Fruit fly (Drosophila melanogaster) whole organism, embryonic: ENCODE results near the gene CG10550.

Experiments used
- Aef1 ChIP-seq: fragments of 200-800 bp; sonication (Bioruptor generic); IDR thresholded peaks from 3 replicates; pipeline ENCODE4 v1.3.6; 2022; ENCODE audit warnings: missing biosample characterization, missing genetic modification characterization
- CG10462 ChIP-seq: fragments of 200-800 bp; sonication (Bioruptor generic); optimal IDR thresholded peaks from 2 replicates; lab custom pipeline; 2016; ENCODE audit warnings: missing biosample characterization, missing genetic modification characterization
- CG10565 ChIP-seq: fragments of 200-800 bp; sonication (Bioruptor generic); optimal IDR thresholded peaks from 3 replicates; lab custom pipeline; 2016; ENCODE audit warnings: missing biosample characterization, mild to moderate bottlenecking, missing genetic modification characterization
- CG10979 ChIP-seq: fragments of 200-800 bp; sonication (Bioruptor generic); optimal IDR thresholded peaks from 2 replicates; lab custom pipeline; 2018; ENCODE audit warnings: missing biosample characterization, mild to moderate bottlenecking, missing genetic modification characterization, moderate library complexity
- CG11723 ChIP-seq: fragments of 200-800 bp; sonication (Bioruptor generic); optimal IDR thresholded peaks from 2 replicates; lab custom pipeline; 2017; ENCODE audit warnings: missing biosample characterization, mild to moderate bottlenecking, missing genetic modification characterization
- CG12071 ChIP-seq: fragments of 200-800 bp; sonication (Bioruptor generic); optimal IDR thresholded peaks from 3 replicates; lab custom pipeline; 2018; ENCODE audit warnings: missing biosample characterization, mild to moderate bottlenecking, missing genetic modification characterization
- CG13296 ChIP-seq: fragments of 200-800 bp; sonication (Bioruptor generic); optimal IDR thresholded peaks from 3 replicates; lab custom pipeline; 2018; ENCODE audit warnings: missing biosample characterization, mild to moderate bottlenecking, missing genetic modification characterization
- CG13894 ChIP-seq: fragments of 200-800 bp; sonication (Bioruptor generic); optimal IDR thresholded peaks from 3 replicates; lab custom pipeline; 2018; ENCODE audit warnings: missing biosample characterization, mild to moderate bottlenecking, missing genetic modification characterization, moderate library complexity
- CG17361 ChIP-seq: fragments of 200-800 bp; sonication (Bioruptor generic); IDR thresholded peaks from 3 replicates; pipeline ENCODE4 v1.3.6; 2022; ENCODE audit warnings: missing biosample characterization, missing genetic modification characterization
- CG17385 ChIP-seq: fragments of 200-800 bp; sonication (Bioruptor generic); optimal IDR thresholded peaks from 3 replicates; lab custom pipeline; 2018; ENCODE audit warnings: missing biosample characterization, mild to moderate bottlenecking, missing genetic modification characterization
- CG17802 ChIP-seq: fragments of 200-800 bp; sonication (Bioruptor generic); optimal IDR thresholded peaks from 2 replicates; lab custom pipeline; 2018; ENCODE audit warnings: missing biosample characterization, mild to moderate bottlenecking, missing genetic modification characterization, moderate library complexity
- CG18599 ChIP-seq: fragments of 200-800 bp; sonication (Bioruptor generic); optimal IDR thresholded peaks from 3 replicates; lab custom pipeline; 2017; ENCODE audit warnings: missing biosample characterization, missing genetic modification characterization, mild to moderate bottlenecking, moderate library complexity, missing genetic modification reagents
- CG18764 ChIP-seq: fragments of 200-800 bp; sonication (Bioruptor generic); optimal IDR thresholded peaks from 3 replicates; lab custom pipeline; 2016; ENCODE audit warnings: missing biosample characterization, missing genetic modification characterization
- CG3163 ChIP-seq: fragments of 200-800 bp; sonication (Bioruptor generic); optimal IDR thresholded peaks from 3 replicates; lab custom pipeline; 2016; ENCODE audit warnings: missing biosample characterization, missing genetic modification characterization
- CG32772 ChIP-seq: fragments of 200-800 bp; sonication (Bioruptor generic); IDR thresholded peaks from 2 replicates; pipeline ENCODE4 v1.3.6; 2022; ENCODE audit warnings: missing biosample characterization, missing genetic modification characterization
- CG34224 ChIP-seq: fragments of 200-800 bp; sonication (Bioruptor generic); IDR thresholded peaks from 3 replicates; pipeline ENCODE4 v1.3.6; 2022; ENCODE audit warnings: missing biosample characterization, missing genetic modification characterization; ENCODE audit not compliant: partially characterized antibody
- CG4328 ChIP-seq: fragments of 200-800 bp; sonication (Bioruptor generic); optimal IDR thresholded peaks from 3 replicates; lab custom pipeline; 2017; ENCODE audit warnings: missing biosample characterization, missing genetic modification reagents, missing genetic modification characterization
- CG8478 ChIP-seq: fragments of >200 bp; optimal IDR thresholded peaks from 2 replicates; lab custom pipeline; 2018
- CG8944 ChIP-seq: fragments of 200-800 bp; sonication (Bioruptor generic); optimal IDR thresholded peaks from 3 replicates; lab custom pipeline; 2016; ENCODE audit warnings: missing biosample characterization, missing genetic modification characterization
- CG9609 ChIP-seq: fragments of 200-800 bp; sonication (Bioruptor generic); optimal IDR thresholded peaks from 3 replicates; lab custom pipeline; 2016; ENCODE audit warnings: missing biosample characterization, missing genetic modification characterization
- CG9876 ChIP-seq: fragments of 200-800 bp; sonication (Bioruptor generic); optimal IDR thresholded peaks from 2 replicates; lab custom pipeline; 2016; ENCODE audit warnings: missing biosample characterization, missing genetic modification characterization
- Dp ChIP-seq: fragments of 200-800 bp; sonication (Bioruptor generic); optimal IDR thresholded peaks from 2 replicates; lab custom pipeline; 2018; ENCODE audit warnings: missing biosample characterization, mild to moderate bottlenecking, missing genetic modification characterization, moderate library complexity
- GATAe ChIP-seq: fragments of 200-800 bp; sonication (Bioruptor generic); conservative IDR thresholded peaks from 2 replicates; pipeline ENCODE4 v1.3.6; 2022; ENCODE audit warnings: missing biosample characterization, missing genetic modification characterization
- Gug ChIP-seq: fragments of 200-800 bp; sonication (Bioruptor generic); IDR thresholded peaks from 4 replicates; pipeline ENCODE4 v1.3.6; 2022; ENCODE audit warnings: missing biosample characterization, missing genetic modification characterization
- Lpt ChIP-seq: fragments of >200 bp; optimal IDR thresholded peaks from 2 replicates; lab custom pipeline; 2018; ENCODE audit warnings: missing biosample characterization, missing genetic modification characterization
- MBD-R2 ChIP-seq: fragments of 200-800 bp; sonication (Bioruptor generic); IDR thresholded peaks from 2 replicates; pipeline ENCODE4 v1.3.6; 2022; ENCODE audit warnings: missing biosample characterization, missing genetic modification characterization
- Neu2 ChIP-seq: fragments of 200-800 bp; sonication (Bioruptor generic); optimal IDR thresholded peaks from 3 replicates; lab custom pipeline; 2016; ENCODE audit warnings: missing biosample characterization, missing genetic modification characterization, borderline replicate concordance
- NfI ChIP-seq: fragments of 200-800 bp; sonication (Bioruptor generic); optimal IDR thresholded peaks from 3 replicates; lab custom pipeline; 2018; ENCODE audit warnings: missing biosample characterization, mild to moderate bottlenecking, missing genetic modification characterization, moderate library complexity
- PHDP ChIP-seq: fragments of 200-800 bp; sonication (Bioruptor generic); optimal IDR thresholded peaks from 3 replicates; lab custom pipeline; 2018; ENCODE audit warnings: missing biosample characterization, mild to moderate bottlenecking, missing genetic modification characterization, moderate library complexity
- Xbp1 ChIP-seq: fragments of 200-800 bp; sonication (Bioruptor generic); optimal IDR thresholded peaks from 3 replicates; lab custom pipeline; 2016; ENCODE audit warnings: missing biosample characterization, mild to moderate bottlenecking, missing genetic modification characterization
- abd-A ChIP-seq: fragments of 200-800 bp; sonication (Bioruptor generic); optimal IDR thresholded peaks from 3 replicates; lab custom pipeline; 2019; ENCODE audit warnings: missing biosample characterization, mild to moderate bottlenecking, missing genetic modification characterization, moderate library complexity
- amos ChIP-seq: fragments of 200-800 bp; sonication (Bioruptor generic); IDR thresholded peaks from 2 replicates; pipeline ENCODE4 v1.3.6; 2022; ENCODE audit warnings: missing biosample characterization, missing genetic modification characterization; ENCODE audit not compliant: partially characterized antibody
- ase ChIP-seq: fragments of 200-800 bp; sonication (Bioruptor generic); IDR thresholded peaks from 3 replicates; pipeline ENCODE4 v1.3.6; 2022; ENCODE audit warnings: missing biosample characterization, missing genetic modification characterization
- croc ChIP-seq: fragments of 200-800 bp; sonication (Bioruptor generic); conservative IDR thresholded peaks from 3 replicates; pipeline ENCODE4 v1.3.6; 2022; ENCODE audit warnings: missing biosample characterization, missing genetic modification characterization
- crol ChIP-seq: fragments of 200-800 bp; sonication (Bioruptor generic); IDR thresholded peaks from 2 replicates; pipeline ENCODE4 v1.3.6; 2022; ENCODE audit warnings: missing biosample characterization, missing genetic modification characterization
- disco-r ChIP-seq: fragments of 200-800 bp; sonication (Bioruptor generic); optimal IDR thresholded peaks from 2 replicates; lab custom pipeline; 2016; ENCODE audit warnings: missing biosample characterization, missing genetic modification characterization
- dm ChIP-seq: fragments of 200-800 bp; sonication (Bioruptor generic); optimal IDR thresholded peaks from 3 replicates; lab custom pipeline; 2016; ENCODE audit warnings: missing biosample characterization, missing genetic modification characterization
- emc ChIP-seq: fragments of 200-800 bp; sonication (Bioruptor generic); optimal IDR thresholded peaks from 2 replicates; lab custom pipeline; 2016; ENCODE audit warnings: missing biosample characterization, missing genetic modification characterization
- grn ChIP-seq: fragments of 200-800 bp; sonication (Bioruptor generic); optimal IDR thresholded peaks from 3 replicates; lab custom pipeline; 2017; ENCODE audit warnings: missing biosample characterization, missing genetic modification characterization
- kay ChIP-seq: fragments of 200-800 bp; sonication (Bioruptor generic); optimal IDR thresholded peaks from 2 replicates; lab custom pipeline; 2016; ENCODE audit warnings: missing biosample characterization, missing genetic modification characterization
- nerfin-2 ChIP-seq: fragments of 200-800 bp; sonication (Bioruptor generic); IDR thresholded peaks from 2 replicates; pipeline ENCODE4 v1.3.6; 2022; ENCODE audit warnings: missing biosample characterization, missing genetic modification characterization; ENCODE audit not compliant: partially characterized antibody
- nom ChIP-seq: fragments of 200-800 bp; sonication (Bioruptor generic); optimal IDR thresholded peaks from 2 replicates; lab custom pipeline; 2017; ENCODE audit warnings: missing biosample characterization, missing genetic modification characterization, mild to moderate bottlenecking, moderate library complexity, missing genetic modification reagents
- oc ChIP-seq: fragments of 200-800 bp; sonication (Bioruptor generic); optimal IDR thresholded peaks from 2 replicates; lab custom pipeline; 2018; ENCODE audit warnings: missing biosample characterization, mild to moderate bottlenecking, missing genetic modification characterization, moderate library complexity
- pum ChIP-seq: fragments of 200-800 bp; sonication (Bioruptor generic); optimal IDR thresholded peaks from 2 replicates; lab custom pipeline; 2016; ENCODE audit warnings: missing biosample characterization, missing genetic modification characterization
- sna ChIP-seq: fragments of 200-800 bp; sonication (Bioruptor generic); IDR thresholded peaks from 2 replicates; pipeline ENCODE4 v1.3.6; 2022; ENCODE audit warnings: missing biosample characterization, missing genetic modification characterization; ENCODE audit not compliant: partially characterized antibody
- so ChIP-seq: fragments of 200-800 bp; sonication (Bioruptor generic); IDR thresholded peaks from 3 replicates; pipeline ENCODE4 v1.3.6; 2022; ENCODE audit warnings: missing biosample characterization, missing genetic modification characterization
- tap ChIP-seq: fragments of 200-800 bp; optimal IDR thresholded peaks from 3 replicates; lab custom pipeline; 2019; ENCODE audit warnings: missing biosample characterization, mild to moderate bottlenecking, missing genetic modification characterization, moderate library complexity
- wdn ChIP-seq: fragments of 200-800 bp; sonication (Bioruptor generic); IDR thresholded peaks from 2 replicates; pipeline ENCODE4 v1.3.6; 2022; ENCODE audit warnings: missing biosample characterization, missing genetic modification characterization
- wek ChIP-seq: fragments of 200-800 bp; sonication (Bioruptor generic); optimal IDR thresholded peaks from 3 replicates; lab custom pipeline; 2018; ENCODE audit warnings: missing biosample characterization, mild to moderate bottlenecking, missing genetic modification characterization, moderate library complexity
- yki ChIP-seq: fragments of >200 bp; optimal IDR thresholded peaks from 3 replicates; lab custom pipeline; 2018

Gene CG10550

DNA sequence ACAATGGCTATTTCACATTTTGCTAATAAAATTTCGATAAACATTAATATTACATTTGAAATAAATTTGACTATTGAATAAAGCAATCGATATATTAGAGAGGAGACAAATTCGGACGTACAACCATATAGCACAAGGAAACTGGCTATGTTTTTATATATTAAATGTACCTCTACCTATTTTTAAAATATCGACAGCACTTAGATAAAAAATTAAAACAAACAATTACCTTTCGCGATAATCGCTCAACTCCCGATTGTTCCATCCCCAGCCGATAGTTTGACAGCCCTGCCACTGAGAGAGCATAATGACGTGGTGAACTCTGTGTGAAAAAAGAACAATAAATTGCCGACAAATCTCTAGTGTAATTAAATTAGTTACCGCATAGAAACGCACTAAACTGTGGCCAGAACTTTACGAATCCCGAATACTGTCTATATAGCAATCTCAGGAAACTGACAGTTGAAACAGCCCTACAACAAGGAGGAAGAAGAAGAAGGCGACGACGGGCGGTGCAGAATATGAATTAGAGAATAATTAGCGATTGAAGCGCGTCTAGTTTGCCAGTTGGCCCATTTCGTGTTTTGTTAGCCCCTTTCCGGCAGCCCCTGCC is 49.5 kb downstream of the CG10550 start, which contains the start of gene CG11857 (continued):
- TF ChIP-seq wek: peak; percentile 79
- no peak for TF ChIP-seq abd-A (tag; lab: Kevin White, UChicago)
- peak; percentile 97 for TF ChIP-seq CG10462 (GFP tag; lab: Kevin White, UChicago)
- TF ChIP-seq CG11723 (GFP tag; lab: Kevin White, UChicago): peak; percentile 94
- TF ChIP-seq sna (GFP tag; lab: Robert Waterston, UW): peak; percentile 100
- TF ChIP-seq dm (GFP tag; lab: Kevin White, UChicago): peak; percentile 93
- TF ChIP-seq CG4328 (GFP tag; lab: Kevin White, UChicago): peak; percentile 91
- TF ChIP-seq crol (GFP tag; lab: Robert Waterston, UW): peak; percentile 80
- no peak for TF ChIP-seq Lpt
- peak; percentile 97 for TF ChIP-seq GATAe (GFP tag; lab: Robert Waterston, UW)
- peak; percentile 98 for TF ChIP-seq CG9609
- peak; percentile 94 for TF ChIP-seq CG17385 (GFP tag; lab: Kevin White, UChicago)
- TF ChIP-seq CG9876 (GFP tag; lab: Kevin White, UChicago): peak; percentile 96
- peak; percentile 99 for TF ChIP-seq CG17361 (GFP tag; lab: Robert Waterston, UW)
- peak; percentile 99 for TF ChIP-seq nerfin-2 (GFP tag; lab: Robert Waterston, UW)
- TF ChIP-seq CG13894: peak; percentile 97
- peak; percentile 100 for TF ChIP-seq Xbp1 (GFP tag; lab: Kevin White, UChicago)
- TF ChIP-seq kay (GFP tag; lab: Kevin White, UChicago): peak; percentile 98
- peak; percentile 99 for TF ChIP-seq Gug (GFP tag; lab: Robert Waterston, UW)
- TF ChIP-seq CG17802 (tag; lab: Kevin White, UChicago): peak; percentile 88
- TF ChIP-seq ase: peak; percentile 99
- peak; percentile 98 for TF ChIP-seq amos (GFP tag; lab: Robert Waterston, UW)
- TF ChIP-seq PHDP (tag; lab: Kevin White, UChicago): peak; percentile 97
- peak; percentile 83 for TF ChIP-seq Neu2
- TF ChIP-seq nom: peak; percentile 80
- peak; percentile 98 for TF ChIP-seq NfI (GFP tag; lab: Kevin White, UChicago)
- peak; percentile 89 for TF ChIP-seq CG12071 (GFP tag; lab: Kevin White, UChicago)
- TF ChIP-seq CG3163: peak; percentile 87
- peak; percentile 99 for TF ChIP-seq Aef1 (GFP tag; lab: Robert Waterston, UW)
- peak; percentile 95 for TF ChIP-seq tap
- peak; percentile 94 for TF ChIP-seq emc (GFP tag; lab: Kevin White, UChicago)
- peak; percentile 97 for TF ChIP-seq CG18599 (GFP tag; lab: Kevin White, UChicago)
- TF ChIP-seq so (GFP tag; lab: Robert Waterston, UW): peak; percentile 97
- TF ChIP-seq croc: peak; percentile 98
- peak; percentile 99 for TF ChIP-seq MBD-R2
- TF ChIP-seq grn (GFP tag; lab: Kevin White, UChicago): peak; percentile 79
- peak; percentile 99 for TF ChIP-seq pum (GFP tag; lab: Kevin White, UChicago)
- peak; percentile 97 for TF ChIP-seq CG18764 (GFP tag; lab: Kevin White, UChicago)
- TF ChIP-seq CG32772 (GFP tag; lab: Robert Waterston, UW): peak; percentile 99
- peak; percentile 97 for TF ChIP-seq wdn (GFP tag; lab: Robert Waterston, UW)
- TF ChIP-seq CG8944 (GFP tag; lab: Kevin White, UChicago): peak; percentile 97
- TF ChIP-seq CG10979: peak; percentile 95
- peak; percentile 93 for TF ChIP-seq CG13296 (GFP tag; lab: Kevin White, UChicago)
- peak; percentile 65 for TF ChIP-seq Dp (GFP tag; lab: Kevin White, UChicago)
- peak; percentile 94 for TF ChIP-seq oc (tag; lab: Kevin White, UChicago)
- TF ChIP-seq CG8478 (lab: Kevin White, UChicago): no peak
- TF ChIP-seq CG10565 (GFP tag; lab: Kevin White, UChicago): peak; percentile 91
- TF ChIP-seq disco-r (GFP tag; lab: Kevin White, UChicago): peak; percentile 93
- no peak for TF ChIP-seq yki (lab: Kevin White, UChicago)
- peak; percentile 100 for TF ChIP-seq CG34224 (GFP tag; lab: Robert Waterston, UW)
